Fruit fly (Drosophila melanogaster): Measurements from ENCODE around the gene Sirt2.

The Sirt2 gene

DNA sequence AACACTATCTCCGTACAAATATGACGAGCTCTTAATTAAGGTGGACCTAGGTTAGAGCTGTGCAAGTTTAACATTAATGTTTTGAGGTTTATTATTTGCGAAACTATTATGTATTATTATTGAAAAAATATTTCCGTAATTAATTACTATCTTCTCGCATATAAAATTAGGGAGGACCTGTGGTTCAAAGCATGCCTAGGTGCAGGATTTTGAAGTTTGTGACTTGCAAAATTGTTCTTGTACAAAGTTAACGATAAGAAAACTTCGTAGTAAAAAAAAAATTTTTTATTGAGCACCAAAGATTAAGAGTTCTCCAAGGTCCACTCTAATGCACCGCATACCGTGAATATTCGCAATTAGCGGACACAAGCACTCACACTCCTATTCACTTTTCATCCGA lies 15.4 kb upstream of the Sirt2 start (continued):
- TF ChIP-seq Jarid2 (GFP tag; optimal IDR thresholded peaks at IDR 0.05) (peak; percentile 26), bcd (GFP tag; optimal IDR thresholded peaks at IDR 0.05) (peak; percentile 61), Bdp1 (GFP tag; optimal IDR thresholded peaks at IDR 0.05) (no peak), CG13296 (GFP tag; optimal IDR thresholded peaks at IDR 0.05) (peak; percentile 39), sens (GFP tag) (peak; percentile 62), hth (optimal IDR thresholded peaks at IDR 0.05) (no peak), CG32772 (GFP tag; IDR thresholded peaks at IDR 0.05) (peak; percentile 29; the same call in 1 of the 2 replicates), CG3163 (GFP tag; optimal IDR thresholded peaks at IDR 0.05) (no peak), mld (GFP tag; IDR thresholded peaks at IDR 0.05; ENCODE audit: partially characterized antibody) (no peak), Abd-B (GFP tag; optimal IDR thresholded peaks at IDR 0.05) (peak; percentile 28), cato (GFP tag; optimal IDR thresholded peaks at IDR 0.05; ENCODE audit: borderline replicate concordance) (no peak), CG4730 (GFP tag; IDR thresholded peaks at IDR 0.05) (peak; percentile 48), CG12155 (GFP tag; optimal IDR thresholded peaks at IDR 0.05) (peak; percentile 2), chm (GFP tag; IDR thresholded peaks at IDR 0.05) (no peak), Nf-YB (GFP tag; optimal IDR thresholded peaks at IDR 0.05) (no peak), CG30020 (tag; optimal IDR thresholded peaks at IDR 0.05) (no peak), CG15011 (GFP tag; optimal IDR thresholded peaks at IDR 0.05) (peak; percentile 47), ase (GFP tag; IDR thresholded peaks at IDR 0.05) (0 out of 3 replicates have a peak, but pooled peaks have one; percentile 4), Camta (GFP tag; optimal IDR thresholded peaks at IDR 0.05) (no peak), CG9932 (GFP tag; IDR thresholded peaks at IDR 0.05) (peak; percentile 33; the same call in 1 of the 2 replicates), gfzf (GFP tag; optimal IDR thresholded peaks at IDR 0.05) (no peak), CG42726 (GFP tag; IDR thresholded peaks at IDR 0.05; ENCODE audit: partially characterized antibody) (no peak), CG6689 (GFP tag; IDR thresholded peaks at IDR 0.05) (peak; percentile 20; the same call in 1 of the 2 replicates), CG1792 (GFP tag; optimal IDR thresholded peaks at IDR 0.05) (no peak), BtbVII (GFP tag; optimal IDR thresholded peaks at IDR 0.05) (peak; percentile 21), CG11504 (tag; optimal IDR thresholded peaks at IDR 0.05) (peak; percentile 68), CG7839 (tag; optimal IDR thresholded peaks at IDR 0.05) (peak; percentile 48), CG12659 (GFP tag; optimal IDR thresholded peaks at IDR 0.05) (no peak), corto (GFP tag; optimal IDR thresholded peaks at IDR 0.05) (no peak), CG34376 (GFP tag; optimal IDR thresholded peaks at IDR 0.05) (no peak), CTCF (GFP tag; optimal IDR thresholded peaks at IDR 0.05) (peak; percentile 16), CG3838 (GFP tag; optimal IDR thresholded peaks at IDR 0.05) (no peak), CG15269 (tag; optimal IDR thresholded peaks at IDR 0.05) (no peak), Hmx (GFP tag; optimal IDR thresholded peaks at IDR 0.05) (peak; percentile 37), CG17612 (GFP tag; IDR thresholded peaks at IDR 0.05) (0 out of 2 replicates have a peak, but pooled peaks have one; percentile 36), ems (GFP tag; optimal IDR thresholded peaks at IDR 0.05) (peak; percentile 62), gem (tag; optimal IDR thresholded peaks at IDR 0.05) (peak; percentile 42), Hmr (GFP tag; optimal IDR thresholded peaks at IDR 0.05) (peak; percentile 28), CG2116 (GFP tag; optimal IDR thresholded peaks at IDR 0.05) (no peak), CG8478 (optimal IDR thresholded peaks at IDR 0.05) (no peak), CG17328 (GFP tag; IDR thresholded peaks at IDR 0.05) (no peak), CG32532 (GFP tag; IDR thresholded peaks at IDR 0.05) (peak; percentile 72; the same call in 1 of the 2 replicates), CG7556 (GFP tag; optimal IDR thresholded peaks at IDR 0.05) (peak; percentile 11), CG18599 (GFP tag; optimal IDR thresholded peaks at IDR 0.05) (peak; percentile 79), HLH4C (GFP tag; IDR thresholded peaks at IDR 0.05; ENCODE audit: partially characterized antibody) (0 out of 3 replicates have a peak, but pooled peaks have one; percentile 39), Six4 (GFP tag; optimal IDR thresholded peaks at IDR 0.05) (peak; percentile 41), CG10267 (tag; optimal IDR thresholded peaks at IDR 0.05) (peak; percentile 30), CG33213 (GFP tag; optimal IDR thresholded peaks at IDR 0.05) (peak; percentile 30), CG3065 (GFP tag; optimal IDR thresholded peaks at IDR 0.05) (no peak), scrt (GFP tag; optimal IDR thresholded peaks at IDR 0.05) (peak; percentile 34), CG2129 (GFP tag; IDR thresholded peaks at IDR 0.05; ENCODE audit: partially characterized antibody) (no peak)
